Fruit fly (Drosophila melanogaster): ENCODE data around the gene CG6163.

dm6 chr3L:11325671-11326306 is 38.9 kb downstream of the CG6163 start:
- TF ChIP-seq pan (optimal IDR thresholded peaks at IDR 0.05) (no peak), foxo (GFP tag; optimal IDR thresholded peaks at IDR 0.05) (peak; percentile 83 to 89), Jra (GFP tag; optimal IDR thresholded peaks at IDR 0.05) (peak; percentile 61), lola (GFP tag; optimal IDR thresholded peaks at IDR 0.05) (no peak), psq (GFP tag; optimal IDR thresholded peaks at IDR 0.05) (peak; percentile 88), Hr78 (GFP tag; optimal IDR thresholded peaks at IDR 0.05) (no peak), h (GFP tag; optimal IDR thresholded peaks at IDR 0.05) (peak; percentile 93), usp (GFP tag; optimal IDR thresholded peaks at IDR 0.05) (no peak), Abd-B (GFP tag; optimal IDR thresholded peaks at IDR 0.05) (no peak), rgr (GFP tag; optimal IDR thresholded peaks at IDR 0.05) (peak; percentile 92), br (GFP tag; optimal IDR thresholded peaks at IDR 0.05) (peak; percentile 89), sage (GFP tag; optimal IDR thresholded peaks at IDR 0.05) (peak; percentile 89)

Measured in whole organism, wandering third instar larva.